Fruit fly (Drosophila melanogaster): ENCODE results near the gene Cpr64Ab.

dm6 chr3L:4242428-4242827 is 31.1 kb upstream of the Cpr64Ab start, which contains the start of gene pav:
- TF ChIP-seq insv (optimal IDR thresholded peaks at IDR 0.05) (no peak), psq (optimal IDR thresholded peaks at IDR 0.05) (no peak), Sin3A (optimal IDR thresholded peaks at IDR 0.05) (no peak), ttk (optimal IDR thresholded peaks at IDR 0.05) (no peak)

Data from Kc167 (cell line).